Worm (Caenorhabditis elegans) whole organism, L4/young adult: ENCODE measurements around the gene ZC239.21.

Experiments used
- W03F9.2 ChIP-seq: fragments of 150-350 bp; optimal IDR thresholded peaks from 2 replicates; lab custom pipeline; 2014; ENCODE audit warnings: missing biosample characterization, missing genetic modification characterization
- dao-5 ChIP-seq: sonication (generic microtip); optimal IDR thresholded peaks from 2 replicates; lab custom pipeline; 2016; ENCODE audit warnings: missing genotype, missing genetic modification characterization, moderate library complexity, missing compliant biosample characterization
- him-1 ChIP-seq: sonication (generic microtip); optimal IDR thresholded peaks from 2 replicates; lab custom pipeline; 2016; ENCODE audit warnings: missing genotype, missing genetic modification reagents, missing genetic modification characterization, missing compliant biosample characterization

ce11 chrII:3213898-3214297 is 7.2 kb downstream of the ZC239.21 start, which contains the start of gene ZC239.4:
- no peak for TF ChIP-seq dao-5
- TF ChIP-seq W03F9.2 (tag; lab: Kevin White, UChicago), result no peak
- no peak for TF ChIP-seq him-1
